Worm (Caenorhabditis elegans): ENCODE measurements around the gene srv-30.

DNA sequence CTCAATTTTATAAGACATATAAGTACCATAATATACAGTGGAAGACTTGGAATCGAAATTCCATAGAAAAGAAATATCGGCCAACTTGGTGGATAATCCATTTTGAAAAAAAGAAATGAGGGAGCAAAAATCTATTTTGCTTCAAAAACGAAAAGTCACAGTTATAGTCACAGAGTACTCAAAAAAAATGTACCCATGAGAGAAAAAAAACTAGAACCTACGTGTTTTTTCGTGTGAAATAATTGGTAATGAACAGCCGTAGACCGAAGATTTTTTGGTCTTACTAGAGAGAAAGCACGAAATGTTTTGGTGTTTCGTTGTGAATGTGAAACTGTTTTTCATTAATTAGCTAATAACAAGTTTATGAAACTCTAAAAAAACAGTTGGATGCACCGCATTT, at the start of gene srv-30:
- no peak for TF ChIP-seq ces-1 (GFP tag; optimal IDR thresholded peaks at IDR 0.05)
- TF ChIP-seq nhr-237 (tag; optimal IDR thresholded peaks at IDR 0.05) = no peak
- no peak for TF ChIP-seq blmp-1 (tag; optimal IDR thresholded peaks at IDR 0.05)
- TF ChIP-seq ceh-88 (GFP tag; IDR thresholded peaks at IDR 0.05) = no peak
- TF ChIP-seq nhr-19 (GFP tag; conservative IDR thresholded peaks at IDR 0.05) = no peak
- no peak for TF ChIP-seq nhr-12 (tag; optimal IDR thresholded peaks at IDR 0.05)
- TF ChIP-seq unc-62 (GFP tag; optimal IDR thresholded peaks at IDR 0.05) = no peak
- no peak for TF ChIP-seq mdl-1 (tag; optimal IDR thresholded peaks at IDR 0.05)

Measured in whole organism, L1 larva.